ENCODE assay signal across 3 worm cellular contexts in genomic region chrIII:5706077-5706627, ce11.
A peak's percentile ranks its signal among the peaks of the same experiment; 100 is the strongest.
TF ChIP-seq lines count a peak whose summit lies in the region.

Gene rpl-23 (minus strand): TSS chrIII:5706127.

TF ChIP-seq in whole organism, L1 larva, 84 proteins besides CTCF, POLR2A, EP300 and RAD21 (continued from another document and continues in another):
- TF ChIP-seq ztf-11 (tag; optimal IDR thresholded peaks at IDR 0.05; lab: Kevin White, UChicago), result peak in 1 of 2 experiments; percentile 39
- TF ChIP-seq nhr-85 (tag; lab: Kevin White, UChicago), result peak; percentile 95
- TF ChIP-seq unc-130 (tag; optimal IDR thresholded peaks at IDR 0.05; lab: Kevin White, UChicago), result peak; percentile 85
- TF ChIP-seq blmp-1 (tag; optimal IDR thresholded peaks at IDR 0.05; lab: Kevin White, UChicago), result peak; percentile 91
- no peak for TF ChIP-seq hlh-4 (tag; optimal IDR thresholded peaks at IDR 0.05; lab: Kevin White, UChicago)
- peak; percentile 90 for TF ChIP-seq lin-13 (GFP tag; optimal IDR thresholded peaks at IDR 0.05; lab: Kevin White, UChicago)
- TF ChIP-seq lin-14 (GFP tag; optimal IDR thresholded peaks at IDR 0.05; lab: Kevin White, UChicago), result peak; percentile 93
- TF ChIP-seq skn-1 (tag; optimal IDR thresholded peaks at IDR 0.05; lab: Kevin White, UChicago), result peak; percentile 97
- peak; percentile 98 for TF ChIP-seq C16A3.4 (tag; optimal IDR thresholded peaks at IDR 0.05; lab: Kevin White, UChicago)
- TF ChIP-seq pag-3 (tag; optimal IDR thresholded peaks at IDR 0.05; lab: Kevin White, UChicago; ENCODE audit: borderline replicate concordance, insufficient read depth), result no peak
- TF ChIP-seq ama-1 (optimal IDR thresholded peaks at IDR 0.05; lab: Kevin White, UChicago), result peak; percentile 85
- TF ChIP-seq lin-15B (tag; optimal IDR thresholded peaks at IDR 0.05; lab: Kevin White, UChicago), result peak; percentile 85
- TF ChIP-seq pax-3 (tag; optimal IDR thresholded peaks at IDR 0.05; lab: Kevin White, UChicago), result peak; percentile 80
- peak; percentile 91 for TF ChIP-seq fkh-8 (tag; optimal IDR thresholded peaks at IDR 0.05; lab: Kevin White, UChicago)
- peak; percentile 82 for TF ChIP-seq hpl-2 (GFP tag; optimal IDR thresholded peaks at IDR 0.05; lab: Kevin White, UChicago)
- no peak for TF ChIP-seq ets-5 (GFP tag; IDR thresholded peaks at IDR 0.05; lab: Robert Waterston, UW)
- peak; percentile 95 for TF ChIP-seq mep-1 (tag; optimal IDR thresholded peaks at IDR 0.05; lab: Kevin White, UChicago)
- no peak for TF ChIP-seq unc-62 (GFP tag; optimal IDR thresholded peaks at IDR 0.05; lab: Kevin White, UChicago)
- peak; percentile 14 to 16 for TF ChIP-seq egl-27 (tag; optimal IDR thresholded peaks at IDR 0.05; lab: Kevin White, UChicago)
- peak; percentile 91 for TF ChIP-seq nhr-20 (tag; optimal IDR thresholded peaks at IDR 0.05; lab: Kevin White, UChicago)
- no peak for TF ChIP-seq tlp-1 (tag; optimal IDR thresholded peaks at IDR 0.05; lab: Kevin White, UChicago)
- peak; percentile 81 for TF ChIP-seq vab-15 (tag; optimal IDR thresholded peaks at IDR 0.05; lab: Kevin White, UChicago)
- no peak for TF ChIP-seq unc-30 (tag; optimal IDR thresholded peaks at IDR 0.05; lab: Kevin White, UChicago)
- peak; percentile 78 for TF ChIP-seq lin-39 (tag; optimal IDR thresholded peaks at IDR 0.05; lab: Kevin White, UChicago)
- TF ChIP-seq nhr-90 (tag; optimal IDR thresholded peaks at IDR 0.05; lab: Kevin White, UChicago; ENCODE audit: poor library complexity), result peak; percentile 82
- TF ChIP-seq swsn-7 (tag; optimal IDR thresholded peaks at IDR 0.05; lab: Kevin White, UChicago), result peak; percentile 88
- peak; percentile 85 for TF ChIP-seq fkh-10 (GFP tag; optimal IDR thresholded peaks at IDR 0.05; lab: Kevin White, UChicago)
- TF ChIP-seq C04F5.9 (tag; optimal IDR thresholded peaks at IDR 0.05; lab: Kevin White, UChicago), result peak; percentile 47
- TF ChIP-seq snu-23 (GFP tag; optimal IDR thresholded peaks at IDR 0.05; lab: Kevin White, UChicago), result peak; percentile 97
- TF ChIP-seq ceh-90 (tag; optimal IDR thresholded peaks at IDR 0.05; lab: Kevin White, UChicago), result no peak
- TF ChIP-seq F16B12.6 (tag; optimal IDR thresholded peaks at IDR 0.05; lab: Kevin White, UChicago), result peak; percentile 62
- TF ChIP-seq irx-1 (tag; optimal IDR thresholded peaks at IDR 0.05; lab: Kevin White, UChicago), result peak; percentile 74
- TF ChIP-seq xbp-1 (tag; optimal IDR thresholded peaks at IDR 0.05; lab: Kevin White, UChicago), result peak; percentile 92
- no peak for TF ChIP-seq ceh-63 (GFP tag; optimal IDR thresholded peaks at IDR 0.05; lab: Kevin White, UChicago)
- no peak for TF ChIP-seq sup-37 (GFP tag; optimal IDR thresholded peaks at IDR 0.05; lab: Kevin White, UChicago)
- TF ChIP-seq mdl-1 (tag; optimal IDR thresholded peaks at IDR 0.05; lab: Kevin White, UChicago), result peak in 1 of 2 experiments; percentile 83
- peak; percentile 72 for TF ChIP-seq aly-2 (tag; optimal IDR thresholded peaks at IDR 0.05; lab: Kevin White, UChicago)
- peak; percentile 43 for TF ChIP-seq fkh-4 (tag; optimal IDR thresholded peaks at IDR 0.05; lab: Kevin White, UChicago; ENCODE audit: borderline replicate concordance)
- no peak for TF ChIP-seq sox-4 (tag; optimal IDR thresholded peaks at IDR 0.05; lab: Kevin White, UChicago)
- TF ChIP-seq nhr-77 (tag; optimal IDR thresholded peaks at IDR 0.05; lab: Kevin White, UChicago), result peak; percentile 90
- peak; percentile 36 for TF ChIP-seq zag-1 (tag; optimal IDR thresholded peaks at IDR 0.05; lab: Kevin White, UChicago)
- peak; percentile 15 for TF ChIP-seq ceh-8 (GFP tag; optimal IDR thresholded peaks at IDR 0.05; lab: Kevin White, UChicago)
- TF ChIP-seq nhr-76 (tag; optimal IDR thresholded peaks at IDR 0.05; lab: Kevin White, UChicago), result no peak
- peak; percentile 71 for TF ChIP-seq ceh-88 (GFP tag; IDR thresholded peaks at IDR 0.05; lab: Robert Waterston, UW)

TF ChIP-seq in whole organism, L3 larva, 47 proteins besides CTCF, POLR2A, EP300 and RAD21 (continued from another document):
- TF ChIP-seq ceh-82 (tag; optimal IDR thresholded peaks at IDR 0.05; lab: Kevin White, UChicago) (peak; percentile 56), skn-1 (tag; optimal IDR thresholded peaks at IDR 0.05; lab: Kevin White, UChicago) (peak; percentile 85), nhr-237 (tag; optimal IDR thresholded peaks at IDR 0.05; lab: Kevin White, UChicago) (no peak), pqm-1 (tag; optimal IDR thresholded peaks at IDR 0.05; lab: Kevin White, UChicago) (peak; percentile 91), egl-5 (tag; optimal IDR thresholded peaks at IDR 0.05; lab: Kevin White, UChicago) (peak; percentile 97), mml-1 (tag; optimal IDR thresholded peaks at IDR 0.05; lab: Kevin White, UChicago) (no peak), ztf-4 (tag; optimal IDR thresholded peaks at IDR 0.05; lab: Kevin White, UChicago) (no peak), nhr-23 (tag; optimal IDR thresholded peaks at IDR 0.05; lab: Kevin White, UChicago) (peak; percentile 99), nhr-43 (tag; optimal IDR thresholded peaks at IDR 0.05; lab: Kevin White, UChicago; ENCODE audit: poor library complexity, severe bottlenecking) (peak; percentile 58), nhr-76 (tag; optimal IDR thresholded peaks at IDR 0.05; lab: Kevin White, UChicago) (no peak), nfya-1 (tag; optimal IDR thresholded peaks at IDR 0.05; lab: Kevin White, UChicago; ENCODE audit: insufficient read depth) (peak; percentile 96), fkh-10 (GFP tag; optimal IDR thresholded peaks at IDR 0.05; lab: Kevin White, UChicago) (peak; percentile 81), ama-1 (optimal IDR thresholded peaks at IDR 0.05; lab: Kevin White, UChicago) (peak; percentile 36), aly-2 (tag; optimal IDR thresholded peaks at IDR 0.05; lab: Kevin White, UChicago) (no peak), ztf-11 (tag; optimal IDR thresholded peaks at IDR 0.05; lab: Kevin White, UChicago) (no peak), sea-2 (GFP tag; optimal IDR thresholded peaks at IDR 0.05; lab: Kevin White, UChicago) (no peak), fos-1 (tag; optimal IDR thresholded peaks at IDR 0.05; lab: Kevin White, UChicago) (peak; percentile 48), unc-62 (GFP tag; optimal IDR thresholded peaks at IDR 0.05; lab: Kevin White, UChicago) (no peak), pha-4 (tag; optimal IDR thresholded peaks at IDR 0.05; lab: Kevin White, UChicago) (peak; percentile 99), mdl-1 (tag; optimal IDR thresholded peaks at IDR 0.05; lab: Kevin White, UChicago) (no peak), lin-39 (tag; optimal IDR thresholded peaks at IDR 0.05; lab: Kevin White, UChicago) (peak; percentile 98), ceh-16 (tag; optimal IDR thresholded peaks at IDR 0.05; lab: Kevin White, UChicago) (peak; percentile 65), nhr-11 (tag; optimal IDR thresholded peaks at IDR 0.05; lab: Kevin White, UChicago) (peak; percentile 80), nhr-12 (tag; optimal IDR thresholded peaks at IDR 0.05; lab: Kevin White, UChicago) (no peak), snpc-4 (tag; optimal IDR thresholded peaks at IDR 0.05; lab: Kevin White, UChicago) (peak; percentile 84), jun-1 (tag; optimal IDR thresholded peaks at IDR 0.05; lab: Kevin White, UChicago) (peak; percentile 73), elt-3 (tag; optimal IDR thresholded peaks at IDR 0.05; lab: Kevin White, UChicago) (no peak)
TF ChIP-seq in whole organism, L3 larva: peak in this region for 29.

TF ChIP-seq in whole organism, young adult, 124 proteins besides CTCF, POLR2A, EP300 and RAD21 (continued from another document):
- peak; percentile 57 for TF ChIP-seq attf-3 (GFP tag; conservative IDR thresholded peaks at IDR 0.05; lab: Robert Waterston, UW)
- no peak for TF ChIP-seq bed-1 (GFP tag; IDR thresholded peaks at IDR 0.05; lab: Robert Waterston, UW)
- TF ChIP-seq ekl-4 (GFP tag; IDR thresholded peaks at IDR 0.05; lab: Robert Waterston, UW), result peak; percentile 67; the same call in 1 of the 2 replicates
- peak; percentile 69 for TF ChIP-seq rcor-1 (GFP tag; IDR thresholded peaks at IDR 0.05; lab: Robert Waterston, UW)
- no peak for TF ChIP-seq sea-2 (GFP tag; IDR thresholded peaks at IDR 0.05; lab: Robert Waterston, UW)
- TF ChIP-seq madf-3 (GFP tag; IDR thresholded peaks at IDR 0.05; lab: Robert Waterston, UW), result peak; percentile 86
- TF ChIP-seq snpc-1.1 (tag; optimal IDR thresholded peaks at IDR 0.05; lab: Kevin White, UChicago; ENCODE audit: insufficient read depth), result peak; percentile 54
- peak in 1 of 3 experiments; percentile 85 for TF ChIP-seq lin-35 (GFP tag; optimal IDR thresholded peaks at IDR 0.05; lab: Kevin White, UChicago)
- no peak for TF ChIP-seq ets-4 (GFP tag; optimal IDR thresholded peaks at IDR 0.05; lab: Kevin White, UChicago)
- TF ChIP-seq ccch-3 (GFP tag; optimal IDR thresholded peaks at IDR 0.05; lab: Kevin White, UChicago), result no peak
- no peak for TF ChIP-seq F10E7.11 (tag; optimal IDR thresholded peaks at IDR 0.05; lab: Kevin White, UChicago)
- no peak for TF ChIP-seq F39B2.1 (GFP tag; IDR thresholded peaks at IDR 0.05; lab: Robert Waterston, UW)
- TF ChIP-seq efl-1 (GFP tag; optimal IDR thresholded peaks at IDR 0.05; lab: Kevin White, UChicago), result peak; percentile 65
- TF ChIP-seq mxl-1 (tag; optimal IDR thresholded peaks at IDR 0.05; lab: Kevin White, UChicago), result no peak
- TF ChIP-seq aptf-2 (GFP tag; conservative IDR thresholded peaks at IDR 0.05; lab: Robert Waterston, UW), result 0 out of 2 replicates have a peak, but pooled peaks have one; percentile 48
- no peak for TF ChIP-seq B0035.1 (tag; optimal IDR thresholded peaks at IDR 0.05; lab: Kevin White, UChicago)
- peak; percentile 71 for TF ChIP-seq lin-40 (tag; optimal IDR thresholded peaks at IDR 0.05; lab: Kevin White, UChicago)
- peak; percentile 87 for TF ChIP-seq hmg-1.2 (GFP tag; IDR thresholded peaks at IDR 0.05; lab: Robert Waterston, UW)
- peak; percentile 73 for TF ChIP-seq mcd-1 (GFP tag; IDR thresholded peaks at IDR 0.05; lab: Robert Waterston, UW)
- TF ChIP-seq sptf-2 (GFP tag; optimal IDR thresholded peaks at IDR 0.05; lab: Kevin White, UChicago), result no peak
- peak; percentile 67 for TF ChIP-seq pbrm-1 (GFP tag; IDR thresholded peaks at IDR 0.05; lab: Robert Waterston, UW)
- TF ChIP-seq lir-1 (GFP tag; conservative IDR thresholded peaks at IDR 0.05; lab: Robert Waterston, UW), result 0 out of 2 replicates have a peak, but pooled peaks have one; percentile 16
- TF ChIP-seq madf-10 (tag; optimal IDR thresholded peaks at IDR 0.05; lab: Kevin White, UChicago), result peak; percentile 55
- no peak for TF ChIP-seq egrh-3 (GFP tag; IDR thresholded peaks at IDR 0.05; lab: Robert Waterston, UW)
- no peak for TF ChIP-seq egl-18 (GFP tag; IDR thresholded peaks at IDR 0.05; lab: Robert Waterston, UW)
- peak; percentile 68 for TF ChIP-seq ceh-91 (GFP tag; IDR thresholded peaks at IDR 0.05; lab: Robert Waterston, UW)
- TF ChIP-seq F49E8.2 (tag; optimal IDR thresholded peaks at IDR 0.05; lab: Kevin White, UChicago; ENCODE audit: insufficient read depth), result peak; percentile 82
- peak; percentile 62 for TF ChIP-seq lsl-1 (GFP tag; optimal IDR thresholded peaks at IDR 0.05; lab: Kevin White, UChicago)
- TF ChIP-seq tbx-9 (tag; optimal IDR thresholded peaks at IDR 0.05; lab: Kevin White, UChicago; ENCODE audit: borderline replicate concordance), result no peak
- no peak for TF ChIP-seq unc-62 (GFP tag; optimal IDR thresholded peaks at IDR 0.05; lab: Kevin White, UChicago)
- TF ChIP-seq snpc-4 (GFP tag; optimal IDR thresholded peaks at IDR 0.05; lab: Kevin White, UChicago), result peak; percentile 57
- TF ChIP-seq snpc-4 (tag; optimal IDR thresholded peaks at IDR 0.05; lab: Kevin White, UChicago), result peak; percentile 32 to 85 (median 59)
- TF ChIP-seq hsf-1 (GFP tag; IDR thresholded peaks at IDR 0.05; lab: Robert Waterston, UW), result no peak
- TF ChIP-seq let-526 (GFP tag; IDR thresholded peaks at IDR 0.05; lab: Robert Waterston, UW), result no peak
- peak; percentile 81 for TF ChIP-seq athp-1 (tag; optimal IDR thresholded peaks at IDR 0.05; lab: Kevin White, UChicago)
- TF ChIP-seq tlf-1 (GFP tag; optimal IDR thresholded peaks at IDR 0.05; lab: Kevin White, UChicago), result peak; percentile 67
- no peak for TF ChIP-seq hlh-12 (tag; optimal IDR thresholded peaks at IDR 0.05; lab: Kevin White, UChicago)
- no peak for TF ChIP-seq F55B11.4 (tag; optimal IDR thresholded peaks at IDR 0.05; lab: Kevin White, UChicago; ENCODE audit: borderline replicate concordance, insufficient read depth)
- TF ChIP-seq lin-26 (GFP tag; IDR thresholded peaks at IDR 0.05; lab: Robert Waterston, UW), result no peak
- 0 out of 2 replicates have a peak, but pooled peaks have one; percentile 19 for TF ChIP-seq C06A6.2 (GFP tag; conservative IDR thresholded peaks at IDR 0.05; lab: Robert Waterston, UW)
- TF ChIP-seq Y79H2A.3 (GFP tag; conservative IDR thresholded peaks at IDR 0.05; lab: Robert Waterston, UW), result no peak
- no peak for TF ChIP-seq nhr-27 (tag; optimal IDR thresholded peaks at IDR 0.05; lab: Kevin White, UChicago)
- no peak for TF ChIP-seq hlh-26 (GFP tag; conservative IDR thresholded peaks at IDR 0.05; lab: Robert Waterston, UW)
- no peak for TF ChIP-seq Y67H2A.10 (GFP tag; conservative IDR thresholded peaks at IDR 0.05; lab: Robert Waterston, UW)
- TF ChIP-seq K12H6.12 (tag; optimal IDR thresholded peaks at IDR 0.05; lab: Kevin White, UChicago), result peak; percentile 59
- TF ChIP-seq ama-1 (optimal IDR thresholded peaks at IDR 0.05; lab: Kevin White, UChicago), result no peak
- TF ChIP-seq ama-1 (GFP tag; optimal IDR thresholded peaks at IDR 0.05; lab: Kevin White, UChicago), result peak in 1 of 2 experiments; percentile 19
- TF ChIP-seq D2030.7 (GFP tag; IDR thresholded peaks at IDR 0.05; lab: Robert Waterston, UW), result peak; percentile 77
- peak; percentile 92 for TF ChIP-seq F23B12.7 (tag; optimal IDR thresholded peaks at IDR 0.05; lab: Kevin White, UChicago; ENCODE audit: insufficient read depth)
- TF ChIP-seq F52B5.7 (tag; optimal IDR thresholded peaks at IDR 0.05; lab: Kevin White, UChicago), result no peak
